Fruit fly (Drosophila melanogaster) whole organism, adult: ENCODE measurements around the gene CG13010.

Source experiments
- CG11617 ChIP-seq: fragments of 200-800 bp; sonication (Bioruptor generic); optimal IDR thresholded peaks from 2 replicates; lab custom pipeline; 2017; ENCODE audit warnings: mild to moderate bottlenecking, missing biosample characterization, missing genetic modification reagents, missing genetic modification characterization
- CG5204 ChIP-seq: fragments of 200-800 bp; sonication (Bioruptor generic); optimal IDR thresholded peaks from 2 replicates; lab custom pipeline; 2016; ENCODE audit warnings: missing biosample characterization, missing genetic modification characterization
- CG7045 ChIP-seq: fragments of 200-800 bp; sonication (Bioruptor generic); optimal IDR thresholded peaks from 2 replicates; lab custom pipeline; 2017; ENCODE audit warnings: missing biosample characterization, mild to moderate bottlenecking, missing genetic modification characterization
- Clk ChIP-seq: fragments of 200-800 bp; sonication (Bioruptor generic); optimal IDR thresholded peaks from 2 replicates; lab custom pipeline; 2017; ENCODE audit warnings: missing biosample characterization, missing genetic modification characterization
- Crg-1 ChIP-seq: fragments of 200-800 bp; sonication (Bioruptor generic); optimal IDR thresholded peaks from 2 replicates; lab custom pipeline; 2016; ENCODE audit warnings: missing biosample characterization, missing genetic modification characterization
- cnc ChIP-seq, 2 experiments: fragments of >200 bp; optimal IDR thresholded peaks; 2 replicates each; lab custom pipeline; 2017
- ovo ChIP-seq: fragments of 200-800 bp; sonication (Bioruptor generic); optimal IDR thresholded peaks from 2 replicates; lab custom pipeline; 2016; ENCODE audit warnings: missing biosample characterization, missing genetic modification characterization
- tj ChIP-seq: fragments of 200-800 bp; sonication (Bioruptor generic); optimal IDR thresholded peaks from 3 replicates; lab custom pipeline; 2017; ENCODE audit warnings: missing biosample characterization, mild to moderate bottlenecking, missing genetic modification characterization, moderate library complexity

DNA sequence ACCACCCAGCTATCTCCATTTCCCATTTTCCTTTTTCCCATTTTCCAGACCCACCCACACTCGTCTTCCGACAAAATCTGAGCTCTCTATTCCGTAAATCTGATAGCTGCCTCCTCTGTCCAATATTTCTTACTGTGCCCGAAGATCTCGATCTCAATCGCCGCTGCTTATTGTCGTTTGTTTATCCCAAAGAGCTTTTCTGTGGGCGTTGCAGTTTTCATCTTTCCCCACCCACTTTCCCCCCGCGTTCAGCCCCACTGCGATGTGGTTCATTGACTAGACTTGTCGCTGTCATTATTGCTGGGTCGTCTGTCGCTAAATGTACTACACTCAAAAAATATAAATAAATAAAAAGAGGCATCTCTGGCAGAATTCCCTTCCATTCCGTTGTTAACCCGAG, 10.6 kb upstream of the CG13010 start:
- TF ChIP-seq tj (GFP tag; lab: Kevin White, UChicago) (peak; percentile 56), CG11617 (GFP tag; lab: Kevin White, UChicago) (no peak), ovo (GFP tag; lab: Kevin White, UChicago) (no peak), CG7045 (GFP tag; lab: Kevin White, UChicago) (no peak), cnc (optimal IDR thresholded peaks at IDR 0.05; lab: Kevin White, UChicago) (no peak), Crg-1 (GFP tag; lab: Kevin White, UChicago) (no peak), CG5204 (GFP tag; lab: Kevin White, UChicago) (no peak), Clk (no peak)
